Worm (Caenorhabditis elegans) whole organism, late embryonic: Measurements from ENCODE around the gene T21E8.7.

ENCODE experiments used
- dmd-4 ChIP-seq: sonication (generic microtip); optimal IDR thresholded peaks from 2 replicates; lab custom pipeline; 2016; ENCODE audit warnings: borderline replicate concordance, missing genetic modification characterization, missing compliant biosample characterization
- eyg-1 ChIP-seq: sonication (generic microtip); optimal IDR thresholded peaks from 2 replicates; lab custom pipeline; 2016; ENCODE audit warnings: missing genotype, missing genetic modification characterization, missing compliant biosample characterization
- hlh-6 ChIP-seq: sonication (generic microtip); optimal IDR thresholded peaks from 2 replicates; lab custom pipeline; 2016; ENCODE audit warnings: missing genotype, missing genetic modification characterization, missing compliant biosample characterization
- lin-11 ChIP-seq: fragments of 200-800 bp; sonication (Bioruptor generic); optimal IDR thresholded peaks from 2 replicates; lab custom pipeline; 2018; ENCODE audit warnings: mild to moderate bottlenecking, missing genetic modification characterization, missing compliant biosample characterization
- mec-3 ChIP-seq: sonication (generic microtip); optimal IDR thresholded peaks from 2 replicates; lab custom pipeline; 2016; ENCODE audit warnings: borderline replicate concordance, missing genetic modification characterization, missing compliant biosample characterization

DNA sequence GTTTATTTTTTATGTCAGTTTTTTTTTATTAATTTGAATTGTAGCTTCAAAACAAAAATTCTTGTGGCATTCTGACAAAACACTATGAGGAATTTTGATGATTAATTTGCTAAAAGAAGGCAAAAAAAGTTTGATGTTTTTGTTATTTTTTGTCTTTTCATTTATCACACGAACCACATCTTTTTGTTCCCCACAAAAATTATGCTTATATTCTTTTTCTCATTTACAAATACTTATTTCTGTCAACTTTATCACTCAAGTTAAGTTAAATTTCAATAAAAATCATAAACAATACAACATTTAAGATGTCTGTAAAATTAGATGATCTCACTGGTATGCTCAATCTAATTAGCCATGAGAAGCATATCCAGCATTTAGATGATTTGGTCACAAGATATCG lies 4.9 kb downstream of the T21E8.7 start, which contains the start of gene F47B10.6:
- TF ChIP-seq hlh-6 (tag; lab: Kevin White, UChicago): no peak
- no peak for TF ChIP-seq lin-11 (tag; lab: Kevin White, UChicago)
- TF ChIP-seq mec-3 (tag; lab: Kevin White, UChicago): no peak
- TF ChIP-seq eyg-1 (tag; lab: Kevin White, UChicago): no peak
- no peak for TF ChIP-seq dmd-4 (tag; lab: Kevin White, UChicago)
